Fruit fly (Drosophila melanogaster): ENCODE measurements around the gene Obp19a.

Gene Obp19a

DNA sequence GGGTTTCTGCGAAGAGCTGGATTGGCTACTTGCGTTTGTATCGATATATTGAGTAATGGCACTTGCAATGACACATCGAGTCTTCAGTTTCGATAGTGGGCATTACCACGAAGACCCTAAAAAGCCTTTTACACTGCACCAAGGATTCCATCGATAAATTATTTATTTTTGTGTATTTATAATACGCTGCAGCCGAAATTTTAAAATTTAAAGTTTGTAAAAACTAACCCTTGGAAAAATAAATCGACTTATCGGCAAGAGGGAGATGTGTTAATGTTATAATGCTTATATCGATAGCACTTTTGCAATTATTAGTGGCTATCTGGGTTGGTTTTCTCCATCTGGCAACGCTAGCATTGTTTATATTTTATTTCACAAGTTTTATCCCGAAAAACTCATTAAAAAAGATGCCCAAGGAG is 8.2 kb downstream of the Obp19a start, which contains the start of the genes Pp4-19C and cactin (continued):
- no peak for TF ChIP-seq Sox15 (GFP tag; optimal IDR thresholded peaks at IDR 0.05)
- TF ChIP-seq CG8632 (GFP tag; optimal IDR thresholded peaks at IDR 0.05): no peak
- TF ChIP-seq CG31627 (GFP tag; optimal IDR thresholded peaks at IDR 0.05): peak; percentile 45
- peak; percentile 19 for TF ChIP-seq acj6 (GFP tag; optimal IDR thresholded peaks at IDR 0.05)
- TF ChIP-seq Gug (GFP tag; IDR thresholded peaks at IDR 0.05): no peak
- no peak for TF ChIP-seq svp (GFP tag)
- TF ChIP-seq CG8319 (GFP tag; optimal IDR thresholded peaks at IDR 0.05): no peak
- no peak for TF ChIP-seq dsx (GFP tag; optimal IDR thresholded peaks at IDR 0.05; ENCODE audit: poor library complexity, severe bottlenecking)
- TF ChIP-seq eg (GFP tag; IDR thresholded peaks at IDR 0.05): no peak
- TF ChIP-seq net (GFP tag; optimal IDR thresholded peaks at IDR 0.05): no peak

DNA sequence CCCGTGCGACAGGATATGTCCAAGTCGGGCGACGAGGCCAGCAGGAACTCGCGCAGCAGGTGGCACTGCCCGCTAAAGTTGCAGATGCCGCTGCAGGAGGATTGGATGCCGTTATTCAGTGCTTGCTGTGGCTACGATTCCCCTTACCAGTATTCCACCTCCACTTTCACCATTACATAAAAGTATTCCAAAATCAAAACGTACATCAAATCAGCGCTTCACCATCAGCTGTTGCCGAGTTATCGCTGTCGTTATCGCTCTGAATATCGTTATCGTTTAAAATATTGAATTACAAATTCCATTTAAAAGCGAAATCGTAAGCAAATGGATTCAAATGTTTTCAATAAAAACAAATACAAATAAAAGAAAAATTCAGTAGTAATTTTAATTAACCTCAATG is 11.3 kb downstream of the Obp19a start, which contains the start of gene CG15456:
CG15456 (minus strand) TSS at position 225 of the 400 bp plus-strand sequence.
- TF ChIP-seq acj6 (GFP tag; optimal IDR thresholded peaks at IDR 0.05) (no peak), fd85E (GFP tag; optimal IDR thresholded peaks at IDR 0.05) (no peak), fkh (GFP tag; optimal IDR thresholded peaks at IDR 0.05) (no peak), CG4318 (GFP tag; optimal IDR thresholded peaks at IDR 0.05) (no peak), Hr4 (GFP tag; optimal IDR thresholded peaks at IDR 0.05) (no peak), pdm3 (GFP tag; optimal IDR thresholded peaks at IDR 0.05) (no peak), CG6854 (GFP tag; optimal IDR thresholded peaks at IDR 0.05) (no peak), CG32006 (GFP tag; optimal IDR thresholded peaks at IDR 0.05) (no peak), Hr39 (GFP tag; optimal IDR thresholded peaks at IDR 0.05) (no peak), Lpt (GFP tag; optimal IDR thresholded peaks at IDR 0.05) (no peak), Eip78C (GFP tag) (no peak), OdsH (GFP tag; optimal IDR thresholded peaks at IDR 0.05) (no peak), CG11294 (GFP tag; IDR thresholded peaks at IDR 0.05) (no peak), CG6163 (GFP tag; IDR thresholded peaks at IDR 0.05) (no peak), ss (GFP tag; optimal IDR thresholded peaks at IDR 0.05) (no peak), topi (GFP tag; optimal IDR thresholded peaks at IDR 0.05) (no peak), Eip75B (GFP tag; optimal IDR thresholded peaks at IDR 0.05) (no peak)

DNA sequence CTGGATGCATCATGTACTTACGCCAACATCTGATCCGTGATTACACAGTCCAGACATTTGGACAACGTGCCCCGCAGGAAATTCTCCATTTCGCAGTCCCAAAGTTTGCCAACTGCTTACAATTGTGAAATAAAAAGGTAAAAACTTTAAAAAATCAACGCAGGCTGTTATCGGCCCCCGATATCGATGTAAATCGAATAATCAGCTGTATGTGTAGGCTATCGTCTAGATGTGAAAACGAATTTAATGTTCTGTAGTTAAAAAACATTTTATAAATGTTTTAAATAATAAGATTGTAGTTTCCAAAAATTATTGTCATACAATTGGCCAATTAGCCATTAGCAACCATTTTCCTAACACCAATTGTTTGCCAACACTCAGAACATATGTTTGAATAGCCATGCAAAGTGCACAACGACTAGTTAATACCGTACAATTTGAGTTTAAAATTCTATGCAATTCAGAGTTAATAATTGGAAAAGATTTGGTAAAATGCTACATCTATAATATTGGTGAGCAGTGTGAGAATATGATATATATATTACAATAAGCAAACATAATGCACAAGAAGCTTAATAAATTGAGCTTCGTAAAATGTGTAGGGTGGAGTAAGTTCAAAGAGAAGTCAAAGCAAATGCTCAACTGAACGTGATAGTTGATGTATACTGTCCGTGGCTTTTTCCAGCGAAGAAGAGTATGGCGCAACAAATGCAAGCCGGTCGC is 14.1 kb downstream of the Obp19a start, which contains the start of the genes CG11710 and mal:
CG11710 (minus strand) TSS at position 192 of the 723 bp plus-strand sequence.
mal (plus strand) TSS at position 194 of the 723 bp plus-strand sequence.
- TF ChIP-seq CG3919 (GFP tag; optimal IDR thresholded peaks at IDR 0.05): peak; percentile 84
- TF ChIP-seq Smox (GFP tag; optimal IDR thresholded peaks at IDR 0.05): peak; percentile 83
- TF ChIP-seq cyc (GFP tag; optimal IDR thresholded peaks at IDR 0.05): peak; percentile 87
- TF ChIP-seq CG8119 (GFP tag; IDR thresholded peaks at IDR 0.05): peak; percentile 85
- no peak for TF ChIP-seq svp (GFP tag)
- peak; percentile 73 for TF ChIP-seq Ets21C (GFP tag; optimal IDR thresholded peaks at IDR 0.05)
- TF ChIP-seq achi (GFP tag; optimal IDR thresholded peaks at IDR 0.05): no peak
- TF ChIP-seq CG10631 (GFP tag; optimal IDR thresholded peaks at IDR 0.05): peak; percentile 81
- peak; percentile 90 for TF ChIP-seq Met (GFP tag; optimal IDR thresholded peaks at IDR 0.05)
- peak; percentile 86 for TF ChIP-seq Hr4 (GFP tag; optimal IDR thresholded peaks at IDR 0.05)
- peak; percentile 49 for TF ChIP-seq dac (GFP tag; optimal IDR thresholded peaks at IDR 0.05)
- peak; percentile 83 for TF ChIP-seq Sox102F (GFP tag; optimal IDR thresholded peaks at IDR 0.05)
- peak; percentile 84 for TF ChIP-seq CG3032 (tag; optimal IDR thresholded peaks at IDR 0.05)
- peak; percentile 73 for TF ChIP-seq CG34406 (GFP tag; optimal IDR thresholded peaks at IDR 0.05)
- no peak for TF ChIP-seq spab (GFP tag; optimal IDR thresholded peaks at IDR 0.05)
- peak; percentile 72 for TF ChIP-seq CG1621 (tag; optimal IDR thresholded peaks at IDR 0.05)
- peak; percentile 76 for TF ChIP-seq CG31627 (GFP tag; optimal IDR thresholded peaks at IDR 0.05)
- TF ChIP-seq Gug (GFP tag; IDR thresholded peaks at IDR 0.05): peak; percentile 68
- peak in 1 of 2 experiments; percentile 87 for TF ChIP-seq ss (GFP tag; optimal IDR thresholded peaks at IDR 0.05)
- TF ChIP-seq CG4318 (GFP tag; optimal IDR thresholded peaks at IDR 0.05): no peak
- TF ChIP-seq Lpt (GFP tag; optimal IDR thresholded peaks at IDR 0.05): peak; percentile 65
- TF ChIP-seq pdm3 (GFP tag; optimal IDR thresholded peaks at IDR 0.05): peak; percentile 85
- TF ChIP-seq fkh (GFP tag; optimal IDR thresholded peaks at IDR 0.05): no peak
- TF ChIP-seq topi (GFP tag; optimal IDR thresholded peaks at IDR 0.05): peak; percentile 89
- TF ChIP-seq Ets96B (tag; optimal IDR thresholded peaks at IDR 0.05): peak; percentile 82
- TF ChIP-seq vri (GFP tag; optimal IDR thresholded peaks at IDR 0.05): no peak
- peak; percentile 72 for TF ChIP-seq CG8319 (GFP tag; optimal IDR thresholded peaks at IDR 0.05)
- peak; percentile 56; the same call in 1 of the 2 replicates for TF ChIP-seq CG11294 (GFP tag; IDR thresholded peaks at IDR 0.05)
- peak; percentile 56 for TF ChIP-seq net (GFP tag; optimal IDR thresholded peaks at IDR 0.05)
- peak; percentile 81 for TF ChIP-seq CG32006 (GFP tag; optimal IDR thresholded peaks at IDR 0.05)
- peak; percentile 65 for TF ChIP-seq CG8632 (GFP tag; optimal IDR thresholded peaks at IDR 0.05)
- no peak for TF ChIP-seq CG6276 (GFP tag; optimal IDR thresholded peaks at IDR 0.05)
- TF ChIP-seq eg (GFP tag; IDR thresholded peaks at IDR 0.05): peak; percentile 78; the same call in 2 of the 3 replicates
- TF ChIP-seq dsx (GFP tag; optimal IDR thresholded peaks at IDR 0.05; ENCODE audit: poor library complexity, severe bottlenecking): peak; percentile 83
- peak; percentile 80 for TF ChIP-seq acj6 (GFP tag; optimal IDR thresholded peaks at IDR 0.05)
- peak; percentile 76 for TF ChIP-seq CG6854 (GFP tag; optimal IDR thresholded peaks at IDR 0.05)
- no peak for TF ChIP-seq fd59A (GFP tag; optimal IDR thresholded peaks at IDR 0.05)

All from whole organism, prepupa.